Worm (Caenorhabditis elegans): Measurements from ENCODE around the gene ZK945.4.

DNA sequence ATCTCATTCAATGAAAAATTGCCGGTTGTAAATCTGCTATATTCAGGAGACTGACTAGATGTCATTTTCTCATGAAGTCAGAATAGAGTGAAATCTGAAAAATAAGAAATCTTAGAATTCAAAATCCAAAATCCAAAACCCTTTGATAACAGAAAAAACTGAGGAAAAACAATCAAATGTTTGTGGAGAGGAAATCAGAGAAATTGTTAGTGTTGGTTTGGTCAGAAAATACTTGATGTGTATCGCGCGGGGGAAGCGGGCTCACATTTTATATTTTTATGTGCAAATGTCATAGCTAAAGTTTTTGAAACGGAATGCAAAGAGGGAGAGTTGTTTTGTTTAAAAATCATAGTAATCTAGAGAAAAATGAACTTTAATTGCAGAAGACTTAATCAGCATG is 26.3 kb upstream of the ZK945.4 start, which contains the start of gene F27E5.5:
- no peak for TF ChIP-seq nhr-237 (tag; optimal IDR thresholded peaks at IDR 0.05)
- no peak for TF ChIP-seq mab-5 (tag; optimal IDR thresholded peaks at IDR 0.05)
- TF ChIP-seq unc-62 (GFP tag; optimal IDR thresholded peaks at IDR 0.05) = no peak
- no peak for TF ChIP-seq lsy-2 (tag; optimal IDR thresholded peaks at IDR 0.05)
- TF ChIP-seq pha-4 (tag; optimal IDR thresholded peaks at IDR 0.05) = no peak
- no peak for TF ChIP-seq hlh-1 (tag; optimal IDR thresholded peaks at IDR 0.05)
- TF ChIP-seq snpc-4 (tag; optimal IDR thresholded peaks at IDR 0.05) = no peak
- no peak for TF ChIP-seq ham-2 (GFP tag; optimal IDR thresholded peaks at IDR 0.05)
- no peak for TF ChIP-seq ceh-43 (GFP tag; optimal IDR thresholded peaks at IDR 0.05)
- TF ChIP-seq nhr-76 (tag; optimal IDR thresholded peaks at IDR 0.05) = no peak
- TF ChIP-seq sptf-1 (tag; optimal IDR thresholded peaks at IDR 0.05) = no peak
- no peak for TF ChIP-seq ceh-39 (tag; optimal IDR thresholded peaks at IDR 0.05)

All from whole organism, mixed stage, embryonic.